Worm (Caenorhabditis elegans) whole organism, early embryonic: ENCODE data around the gene cnnm-3.

Experiments used
- B0310.2 ChIP-seq: sonication (generic microtip); optimal IDR thresholded peaks from 2 replicates; lab custom pipeline; 2016; ENCODE audit warnings: mild to moderate bottlenecking, missing genetic modification characterization, missing compliant biosample characterization
- F13C5.2 ChIP-seq: sonication (generic microtip); optimal IDR thresholded peaks from 2 replicates; lab custom pipeline; 2017; ENCODE audit warnings: mild to moderate bottlenecking, missing genetic modification characterization, inconsistent platforms, missing compliant biosample characterization
- aly-1 ChIP-seq: sonication (generic microtip); optimal IDR thresholded peaks from 2 replicates; lab custom pipeline; 2016; ENCODE audit warnings: missing genetic modification characterization, missing compliant biosample characterization
- ama-1 ChIP-seq: fragments of 150-350 bp; optimal IDR thresholded peaks from 2 replicates; lab custom pipeline; 2014
- ceh-36 ChIP-seq: sonication (generic microtip); optimal IDR thresholded peaks from 2 replicates; lab custom pipeline; 2016; ENCODE audit warnings: missing genetic modification characterization, inconsistent platforms, missing compliant biosample characterization
- ets-7 ChIP-seq: sonication (generic microtip); optimal IDR thresholded peaks from 2 replicates; lab custom pipeline; 2016; ENCODE audit warnings: missing genotype, missing genetic modification characterization, missing compliant biosample characterization
- flt-1 ChIP-seq: fragments of 200-800 bp; sonication (Bioruptor generic); IDR thresholded peaks from 2 replicates; pipeline ENCODE4 v1.3.6; 2022; ENCODE audit warnings: missing genetic modification characterization, missing compliant biosample characterization
- hmg-4 ChIP-seq: fragments of 200-800 bp; sonication (Bioruptor generic); optimal IDR thresholded peaks from 2 replicates; lab custom pipeline; 2018; ENCODE audit warnings: mild to moderate bottlenecking, missing genetic modification characterization, missing compliant biosample characterization
- hnd-1 ChIP-seq: sonication (generic microtip); optimal IDR thresholded peaks from 2 replicates; lab custom pipeline; 2016; ENCODE audit warnings: missing genetic modification characterization, missing compliant biosample characterization
- scrt-1 ChIP-seq: fragments of 200-800 bp; sonication (Bioruptor generic); IDR thresholded peaks from 2 replicates; pipeline ENCODE4 v1.3.6; 2022; ENCODE audit warnings: missing genetic modification characterization, missing compliant biosample characterization
- tbx-37 ChIP-seq: fragments of 200-800 bp; sonication (Bioruptor generic); conservative IDR thresholded peaks from 2 replicates; pipeline ENCODE4 v1.3.6; 2022; ENCODE audit warnings: missing genetic modification reagents, missing genetic modification characterization, missing compliant biosample characterization
- tra-4 ChIP-seq: sonication (generic microtip); optimal IDR thresholded peaks from 2 replicates; lab custom pipeline; 2017; ENCODE audit warnings: missing genetic modification characterization, missing compliant biosample characterization

- TF ChIP-seq ama-1 (lab: Kevin White, UChicago) (no peak), hnd-1 (tag; lab: Kevin White, UChicago) (no peak), B0310.2 (no peak), aly-1 (tag; lab: Kevin White, UChicago) (no peak), tra-4 (tag; lab: Kevin White, UChicago) (no peak), ceh-36 (no peak), flt-1 (no peak), hmg-4 (no peak), F13C5.2 (no peak), tbx-37 (no peak), ets-7 (tag; lab: Kevin White, UChicago) (no peak), scrt-1 (GFP tag; lab: Robert Waterston, UW) (no peak)
Observed at ce11 chrX:3063274-3063673, 17.6 kb upstream of the cnnm-3 start, which contains the start of gene ceh-30.
